Fruit fly (Drosophila melanogaster) whole organism, pupa: Measurements from ENCODE around the gene ghi.
A peak's percentile ranks its signal among the peaks of the same experiment; 100 is the strongest.

Experiments
- CG10348 ChIP-seq: fragments of 200-800 bp; sonication (Bioruptor generic); IDR thresholded peaks from 2 replicates; pipeline ENCODE4 v1.3.6; 2022; ENCODE audit warnings: missing biosample characterization, missing genetic modification characterization
- CG12605 ChIP-seq: fragments of 200-800 bp; sonication (Bioruptor generic); IDR thresholded peaks from 2 replicates; pipeline ENCODE4 v1.3.6; 2022; ENCODE audit warnings: missing biosample characterization, missing genetic modification characterization
- CG13204 ChIP-seq: fragments of 200-800 bp; sonication (Bioruptor generic); optimal IDR thresholded peaks from 2 replicates; lab custom pipeline; 2018; ENCODE audit warnings: missing biosample characterization, mild to moderate bottlenecking, missing genetic modification characterization, moderate library complexity
- CG14655 ChIP-seq: fragments of 200-800 bp; sonication (Bioruptor generic); optimal IDR thresholded peaks from 3 replicates; lab custom pipeline; 2017; ENCODE audit warnings: mild to moderate bottlenecking, missing biosample characterization, missing genetic modification reagents, missing genetic modification characterization
- CG15710 ChIP-seq: fragments of 200-800 bp; sonication (Bioruptor generic); optimal IDR thresholded peaks from 2 replicates; lab custom pipeline; 2018; ENCODE audit warnings: missing biosample characterization, mild to moderate bottlenecking, missing genetic modification characterization, moderate library complexity
- CG17806 ChIP-seq: fragments of 200-800 bp; sonication (Bioruptor generic); optimal IDR thresholded peaks from 2 replicates; lab custom pipeline; 2018; ENCODE audit warnings: missing biosample characterization, mild to moderate bottlenecking, missing genetic modification characterization, moderate library complexity
- CG32121 ChIP-seq: fragments of 200-800 bp; sonication (Bioruptor generic); IDR thresholded peaks from 2 replicates; pipeline ENCODE4 v1.3.6; 2022; ENCODE audit warnings: missing biosample characterization, missing genetic modification characterization
- CG34367 ChIP-seq: fragments of 200-800 bp; sonication (Bioruptor generic); optimal IDR thresholded peaks from 2 replicates; lab custom pipeline; 2018; ENCODE audit warnings: missing biosample characterization, mild to moderate bottlenecking, missing genetic modification characterization
- CG4496 ChIP-seq: fragments of 200-800 bp; sonication (Bioruptor generic); IDR thresholded peaks from 3 replicates; pipeline ENCODE4 v1.3.6; 2022; ENCODE audit warnings: missing biosample characterization, missing genetic modification characterization
- CG8159 ChIP-seq: fragments of 200-800 bp; sonication (Bioruptor generic); optimal IDR thresholded peaks from 3 replicates; lab custom pipeline; 2018; ENCODE audit warnings: missing biosample characterization, mild to moderate bottlenecking, missing genetic modification characterization, moderate library complexity
- CG8301 ChIP-seq: fragments of 200-800 bp; sonication (Bioruptor generic); optimal IDR thresholded peaks from 2 replicates; lab custom pipeline; 2018; ENCODE audit warnings: missing biosample characterization, mild to moderate bottlenecking, missing genetic modification characterization
- CG9948 ChIP-seq: fragments of 200-800 bp; sonication (Bioruptor generic); optimal IDR thresholded peaks from 2 replicates; lab custom pipeline; 2018; ENCODE audit warnings: missing biosample characterization, mild to moderate bottlenecking, missing genetic modification characterization, moderate library complexity
- D1 ChIP-seq: fragments of 200-800 bp; sonication (Bioruptor generic); optimal IDR thresholded peaks from 2 replicates; lab custom pipeline; 2018; ENCODE audit warnings: missing biosample characterization, mild to moderate bottlenecking, missing genetic modification characterization, moderate library complexity
- EcR ChIP-seq: fragments of 200-800 bp; sonication (Bioruptor generic); optimal IDR thresholded peaks from 3 replicates; lab custom pipeline; 2019; ENCODE audit warnings: missing biosample characterization, missing genetic modification characterization, mild to moderate bottlenecking, moderate library complexity, missing genetic modification reagents
- Ets98B ChIP-seq: fragments of 200-800 bp; sonication (Bioruptor generic); IDR thresholded peaks from 2 replicates; pipeline ENCODE4 v1.3.6; 2022; ENCODE audit warnings: missing biosample characterization, missing genetic modification characterization
- Pif1A ChIP-seq: fragments of 200-800 bp; sonication (Bioruptor generic); optimal IDR thresholded peaks from 3 replicates; lab custom pipeline; 2016; ENCODE audit warnings: missing biosample characterization, missing genetic modification characterization
- Pif1B ChIP-seq: fragments of 200-800 bp; sonication (Bioruptor generic); optimal IDR thresholded peaks from 3 replicates; lab custom pipeline; 2016; ENCODE audit warnings: missing biosample characterization, missing genetic modification characterization
- Snoo ChIP-seq: fragments of 200-800 bp; sonication (Bioruptor generic); optimal IDR thresholded peaks from 3 replicates; lab custom pipeline; 2017; ENCODE audit warnings: missing biosample characterization, mild to moderate bottlenecking, missing genetic modification characterization, inconsistent platforms
- fd96Ca ChIP-seq: fragments of 200-800 bp; sonication (Bioruptor generic); IDR thresholded peaks from 3 replicates; pipeline ENCODE4 v1.3.6; 2022; ENCODE audit warnings: missing biosample characterization, missing genetic modification characterization
- gl ChIP-seq: fragments of 200-800 bp; sonication (Bioruptor generic); optimal IDR thresholded peaks from 2 replicates; lab custom pipeline; 2018; ENCODE audit warnings: missing biosample characterization, mild to moderate bottlenecking, missing genetic modification characterization
- rn ChIP-seq: fragments of 200-800 bp; sonication (Bioruptor generic); IDR thresholded peaks from 2 replicates; pipeline ENCODE4 v1.3.6; 2022; ENCODE audit warnings: missing biosample characterization, missing genetic modification characterization

ghi gene

DNA sequence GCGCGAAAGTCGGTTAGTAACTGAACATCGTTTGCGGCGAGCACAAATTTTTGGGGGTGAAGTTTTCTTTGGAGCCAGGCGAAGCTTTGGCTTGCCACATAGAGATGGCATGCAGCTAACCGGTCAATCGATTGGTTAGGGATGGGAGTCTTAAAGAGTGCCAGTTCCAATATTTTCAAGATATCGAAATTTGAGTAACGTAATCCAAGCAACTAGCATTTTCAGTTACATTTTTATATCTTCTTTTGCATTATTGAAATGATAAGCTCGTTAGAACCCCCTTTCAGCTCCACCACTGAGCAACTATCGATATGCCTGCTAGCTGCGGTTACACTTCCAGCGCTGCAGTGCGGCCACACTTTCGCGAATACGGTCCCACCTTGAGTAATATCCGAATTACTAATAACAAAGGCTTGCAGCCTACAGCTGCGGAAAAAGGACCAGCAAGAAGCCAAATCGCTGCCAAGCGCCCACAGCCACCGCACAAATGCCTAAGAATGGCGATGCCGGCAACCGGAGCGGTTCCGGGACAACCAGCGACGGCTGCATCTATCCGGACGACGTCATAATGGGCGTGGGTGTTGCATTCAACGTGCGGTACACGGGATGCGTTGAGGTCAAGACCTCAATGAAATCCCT lies 24.9 kb upstream of the ghi start, which contains the start of the genes Atat and Shc:
Gene Atat (minus strand): TSS at position 103 of the 639 bp plus-strand sequence.
Gene Shc (plus strand): TSS at position 355 of the 639 bp plus-strand sequence.
- TF ChIP-seq CG8159 (peak; percentile 98), CG15710 (tag; lab: Kevin White, UChicago) (peak; percentile 99), CG8301 (tag; lab: Kevin White, UChicago) (peak; percentile 96), D1 (tag; lab: Kevin White, UChicago) (peak; percentile 54), CG14655 (GFP tag; lab: Kevin White, UChicago) (peak; percentile 98), CG34367 (tag; lab: Kevin White, UChicago) (peak; percentile 98), gl (tag; lab: Kevin White, UChicago) (peak; percentile 90), Pif1B (peak; percentile 94), CG10348 (GFP tag; lab: Robert Waterston, UW) (peak; percentile 99), CG13204 (GFP tag; lab: Kevin White, UChicago) (peak; percentile 78), CG12605 (GFP tag; lab: Robert Waterston, UW) (peak; percentile 95), fd96Ca (GFP tag; lab: Robert Waterston, UW) (peak; percentile 99), Snoo (tag; lab: Kevin White, UChicago) (peak; percentile 99), CG9948 (tag; lab: Kevin White, UChicago) (peak; percentile 98), CG4496 (GFP tag; lab: Robert Waterston, UW) (peak; percentile 99), rn (GFP tag; lab: Robert Waterston, UW) (peak; percentile 99), Ets98B (peak; percentile 99), CG32121 (peak; percentile 99), Pif1A (GFP tag; lab: Kevin White, UChicago) (peak; percentile 97), EcR (GFP tag; lab: Kevin White, UChicago) (peak; percentile 11), CG17806 (tag; lab: Kevin White, UChicago) (peak; percentile 98)
- TF ChIP-seq, all 21 proteins: peak for 21

DNA sequence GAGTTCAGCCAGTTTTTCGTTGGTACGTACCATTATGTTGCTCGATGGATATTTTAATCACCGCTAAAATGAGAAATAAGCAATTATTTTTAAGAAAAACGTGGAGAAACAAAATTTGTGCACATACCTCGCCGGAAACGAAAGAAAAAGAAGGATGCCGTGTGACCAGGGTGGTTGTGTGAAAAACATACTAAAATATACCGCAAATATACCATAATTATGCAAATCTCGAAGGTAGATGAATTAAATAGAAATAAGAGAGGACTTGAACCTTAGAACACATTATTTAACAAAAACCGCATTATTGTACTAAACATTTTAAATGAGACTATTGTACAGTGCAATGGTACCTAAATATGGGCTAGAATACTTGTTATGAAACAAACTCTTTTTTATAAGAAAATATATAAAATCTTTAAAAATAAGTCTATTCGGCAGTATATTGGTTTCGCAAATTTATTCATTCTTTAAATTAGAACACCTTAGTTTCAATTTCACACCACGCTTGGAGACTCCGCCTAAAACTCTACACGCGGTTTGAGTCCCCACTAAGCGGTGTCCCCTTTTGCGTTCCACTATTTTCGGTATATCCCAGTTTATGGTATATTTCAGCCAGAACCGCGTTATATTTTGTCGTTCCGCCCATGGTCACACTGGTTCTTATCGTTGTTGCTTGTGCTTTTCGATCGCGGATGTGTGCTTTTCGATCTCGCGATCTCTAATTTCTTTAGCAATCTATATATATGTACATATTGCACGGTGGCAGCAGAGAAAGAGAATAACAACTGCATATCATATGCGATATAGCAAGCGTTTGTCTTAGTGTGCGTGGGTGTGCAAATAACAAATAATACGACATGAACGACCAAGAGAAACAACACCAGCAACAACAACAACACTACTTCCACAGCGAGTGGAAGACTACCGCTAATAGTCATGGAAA lies 21.7 kb upstream of the ghi start, which contains the start of the genes RpS17 and MTF-1:
Gene RpS17 (minus strand): TSS at position 157 of the 943 bp plus-strand sequence.
Gene MTF-1 (plus strand): TSS at position 648 of the 943 bp plus-strand sequence.
- TF ChIP-seq gl (tag; lab: Kevin White, UChicago): peak; percentile 10
- no peak for TF ChIP-seq Ets98B
- peak; percentile 24 for TF ChIP-seq Pif1A (GFP tag; lab: Kevin White, UChicago)
- peak; percentile 9 for TF ChIP-seq CG17806 (tag; lab: Kevin White, UChicago)
- no peak for TF ChIP-seq CG15710 (tag; lab: Kevin White, UChicago)
- peak; percentile 41 for TF ChIP-seq EcR (GFP tag; lab: Kevin White, UChicago)
- no peak for TF ChIP-seq CG8159
- peak; percentile 6 for TF ChIP-seq CG13204 (GFP tag; lab: Kevin White, UChicago)
- no peak for TF ChIP-seq CG10348 (GFP tag; lab: Robert Waterston, UW)
- TF ChIP-seq rn (GFP tag; lab: Robert Waterston, UW): no peak
- no peak for TF ChIP-seq fd96Ca (GFP tag; lab: Robert Waterston, UW)
- TF ChIP-seq D1 (tag; lab: Kevin White, UChicago): no peak
- TF ChIP-seq CG14655 (GFP tag; lab: Kevin White, UChicago): no peak
- no peak for TF ChIP-seq CG32121
- peak; percentile 64 for TF ChIP-seq CG4496 (GFP tag; lab: Robert Waterston, UW)
- TF ChIP-seq CG9948 (tag; lab: Kevin White, UChicago): no peak
- TF ChIP-seq Snoo (tag; lab: Kevin White, UChicago): peak; percentile 58
- TF ChIP-seq CG8301 (tag; lab: Kevin White, UChicago): peak; percentile 0
- 0 out of 2 replicates have a peak, but pooled peaks have one; percentile 32 for TF ChIP-seq CG12605 (GFP tag; lab: Robert Waterston, UW)
- peak; percentile 26 for TF ChIP-seq Pif1B
- TF ChIP-seq CG34367 (tag; lab: Kevin White, UChicago): peak; percentile 27

dm6 chr3L:9430608-9430952 lies 21.1 kb upstream of the ghi start:
- no peak for TF ChIP-seq CG32121
- TF ChIP-seq CG12605 (GFP tag; lab: Robert Waterston, UW): peak; percentile 42; the same call in 1 of the 2 replicates
- TF ChIP-seq, all 21 proteins: peak for 1

DNA sequence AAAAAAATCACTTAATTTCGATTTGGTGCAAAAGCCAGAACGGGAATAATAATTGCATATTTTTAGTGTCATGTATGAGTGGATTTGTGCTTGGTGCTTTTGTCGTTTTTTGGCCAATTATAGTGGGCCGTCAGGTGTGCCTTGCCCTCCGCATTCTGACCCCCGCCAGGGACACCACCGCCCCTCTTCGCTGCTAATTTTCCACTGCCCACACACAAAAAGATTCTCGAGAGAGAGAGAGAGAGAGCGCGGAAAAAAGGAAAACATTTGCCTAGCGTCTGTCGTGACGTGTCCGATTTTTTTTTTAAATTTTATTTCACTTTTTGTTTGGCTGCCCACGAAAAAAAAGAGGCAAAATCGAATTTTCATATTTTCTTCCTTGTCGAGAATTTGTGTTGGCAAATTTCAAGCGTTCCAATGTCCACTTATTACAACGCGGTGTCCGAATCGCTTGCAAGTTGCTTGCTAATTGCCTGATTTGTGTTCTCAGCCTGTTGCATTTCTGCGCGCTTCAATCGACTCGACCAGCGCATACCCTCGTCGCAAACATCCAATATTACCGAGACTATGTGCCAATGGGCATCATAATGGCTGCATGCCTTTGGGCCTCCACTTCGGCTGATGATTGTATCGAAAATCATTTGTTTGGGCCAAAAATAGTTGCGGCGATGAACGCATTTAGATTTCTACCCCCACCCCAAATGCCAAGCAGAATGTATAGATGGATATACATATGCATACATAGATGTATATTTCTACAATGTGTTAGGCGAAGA lies 19.6 kb upstream of the ghi start:
- TF ChIP-seq CG17806 (tag; lab: Kevin White, UChicago) (no peak), fd96Ca (GFP tag; lab: Robert Waterston, UW) (no peak; the same call in 2 of the 3 replicates), CG15710 (tag; lab: Kevin White, UChicago) (no peak), Pif1A (GFP tag; lab: Kevin White, UChicago) (no peak), CG10348 (GFP tag; lab: Robert Waterston, UW) (no peak)
